Fruit fly (Drosophila melanogaster): Measurements from ENCODE around the gene yl.
A peak's percentile ranks its signal among the peaks of the same experiment; 100 is the strongest.

The yl gene

dm6 chrX:14186953-14187352 is 6.1 kb upstream of the yl start, which contains the start of gene CG12481:
Gene CG12481, plus strand, starts transcription at chrX:14187253.
- TF ChIP-seq CG8478 (optimal IDR thresholded peaks at IDR 0.05) (no peak), EcR (GFP tag; optimal IDR thresholded peaks at IDR 0.05) (no peak), usp (GFP tag; optimal IDR thresholded peaks at IDR 0.05) (no peak), pan (optimal IDR thresholded peaks at IDR 0.05) (no peak), psq (optimal IDR thresholded peaks at IDR 0.05) (no peak), Dll (optimal IDR thresholded peaks at IDR 0.05) (no peak)

- no peak for TF ChIP-seq psq (optimal IDR thresholded peaks at IDR 0.05)
- TF ChIP-seq Dll (optimal IDR thresholded peaks at IDR 0.05), result no peak
- no peak for TF ChIP-seq pan (optimal IDR thresholded peaks at IDR 0.05)
- no peak for TF ChIP-seq CG8478 (optimal IDR thresholded peaks at IDR 0.05)
- no peak for TF ChIP-seq usp (GFP tag; optimal IDR thresholded peaks at IDR 0.05)
- TF ChIP-seq EcR (GFP tag; optimal IDR thresholded peaks at IDR 0.05), result no peak
Observed at dm6 chrX:14189216-14189615, 3.8 kb upstream of the yl start, which contains the start of gene CG11585. Gene CG11585, plus strand, starts transcription at chrX:14189516.

dm6 chrX:14191918-14192317 is 1.1 kb upstream of the yl start, which contains the start of gene CG13403:
Gene CG13403, minus strand, starts transcription at chrX:14192018.
- TF ChIP-seq EcR (GFP tag; optimal IDR thresholded peaks at IDR 0.05) (no peak), psq (optimal IDR thresholded peaks at IDR 0.05) (no peak), Dll (optimal IDR thresholded peaks at IDR 0.05) (no peak), pan (optimal IDR thresholded peaks at IDR 0.05) (no peak), CG8478 (optimal IDR thresholded peaks at IDR 0.05) (no peak), usp (GFP tag; optimal IDR thresholded peaks at IDR 0.05) (no peak)

dm6 chrX:14199967-14200531 is 7.0 kb downstream of the yl start, which contains the start of gene CG11590:
Gene CG11590, plus strand, starts transcription at chrX:14200178.
- TF ChIP-seq EcR (GFP tag; optimal IDR thresholded peaks at IDR 0.05) (no peak), usp (GFP tag; optimal IDR thresholded peaks at IDR 0.05) (no peak), Dll (optimal IDR thresholded peaks at IDR 0.05) (no peak), pan (optimal IDR thresholded peaks at IDR 0.05) (no peak), CG8478 (optimal IDR thresholded peaks at IDR 0.05) (no peak), psq (optimal IDR thresholded peaks at IDR 0.05) (no peak)

- TF ChIP-seq Dll (optimal IDR thresholded peaks at IDR 0.05), result no peak
- no peak for TF ChIP-seq EcR (GFP tag; optimal IDR thresholded peaks at IDR 0.05)
Observed at dm6 chrX:14201178-14201577, 8.2 kb downstream of the yl start, which contains the start of gene Prp16. Gene Prp16, plus strand, starts transcription at chrX:14201362.

- TF ChIP-seq usp (GFP tag; optimal IDR thresholded peaks at IDR 0.05) (no peak), psq (optimal IDR thresholded peaks at IDR 0.05) (no peak), CG8478 (optimal IDR thresholded peaks at IDR 0.05) (no peak), Dll (optimal IDR thresholded peaks at IDR 0.05) (no peak), pan (optimal IDR thresholded peaks at IDR 0.05) (no peak), EcR (GFP tag; optimal IDR thresholded peaks at IDR 0.05) (no peak)
Observed at dm6 chrX:14208426-14209208, 15.6 kb downstream of the yl start.

dm6 chrX:14209209-14209781 is 16.3 kb downstream of the yl start:
- TF ChIP-seq psq (optimal IDR thresholded peaks at IDR 0.05), result no peak
- TF ChIP-seq pan (optimal IDR thresholded peaks at IDR 0.05), result no peak
- TF ChIP-seq EcR (GFP tag; optimal IDR thresholded peaks at IDR 0.05), result no peak

- TF ChIP-seq EcR (GFP tag; optimal IDR thresholded peaks at IDR 0.05) (no peak), psq (optimal IDR thresholded peaks at IDR 0.05) (no peak), CG8478 (optimal IDR thresholded peaks at IDR 0.05) (no peak), usp (GFP tag; optimal IDR thresholded peaks at IDR 0.05) (no peak), pan (optimal IDR thresholded peaks at IDR 0.05) (no peak), Dll (optimal IDR thresholded peaks at IDR 0.05) (peak; percentile 47)
Observed at dm6 chrX:14211250-14211944, 18.4 kb downstream of the yl start.

dm6 chrX:14212147-14212792 is 19.3 kb downstream of the yl start:
- TF ChIP-seq EcR (GFP tag; optimal IDR thresholded peaks at IDR 0.05) (no peak), pan (optimal IDR thresholded peaks at IDR 0.05) (no peak), CG8478 (optimal IDR thresholded peaks at IDR 0.05) (no peak), Dll (optimal IDR thresholded peaks at IDR 0.05) (no peak), usp (GFP tag; optimal IDR thresholded peaks at IDR 0.05) (no peak), psq (optimal IDR thresholded peaks at IDR 0.05) (no peak)

- TF ChIP-seq psq (optimal IDR thresholded peaks at IDR 0.05) (no peak), CG8478 (optimal IDR thresholded peaks at IDR 0.05) (no peak), usp (GFP tag; optimal IDR thresholded peaks at IDR 0.05) (no peak), Dll (optimal IDR thresholded peaks at IDR 0.05) (no peak), pan (optimal IDR thresholded peaks at IDR 0.05) (no peak), EcR (GFP tag; optimal IDR thresholded peaks at IDR 0.05) (no peak)
Observed at dm6 chrX:14213509-14214154, 20.6 kb downstream of the yl start.
